Fruit fly (Drosophila melanogaster): Measurements from ENCODE around the gene nAChRalpha3.

DNA sequence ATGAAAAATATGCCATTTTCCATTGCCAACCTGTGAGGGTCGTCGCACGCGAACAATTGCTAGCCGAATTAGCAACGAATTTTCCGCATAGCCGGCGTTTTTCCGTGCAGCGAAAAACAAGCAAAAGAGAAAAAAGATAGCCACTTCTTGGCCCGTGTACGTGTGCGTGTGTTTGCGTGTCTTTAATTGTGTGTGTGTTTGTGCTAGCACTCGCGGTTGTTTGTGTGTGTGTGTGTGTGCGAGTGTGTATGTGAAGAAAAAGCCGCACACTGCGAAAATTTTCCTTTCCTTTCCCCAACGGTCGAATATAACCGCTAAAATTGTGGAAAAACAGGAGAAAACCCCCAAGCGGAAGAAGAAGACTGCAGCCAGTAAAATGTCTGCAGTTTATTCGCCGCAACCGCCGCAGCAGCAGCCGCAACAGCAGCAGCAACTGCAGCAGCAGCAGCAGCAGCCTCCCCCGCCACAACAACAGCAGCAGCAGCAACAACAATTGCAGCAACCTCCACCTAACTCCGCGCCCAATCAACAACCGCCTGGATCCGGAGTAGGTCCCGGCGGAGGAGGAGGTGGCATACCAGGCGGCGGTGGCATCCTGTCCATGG, 32.2 kb upstream of the nAChRalpha3 start:
- TF ChIP-seq pad (GFP tag; optimal IDR thresholded peaks at IDR 0.05) = no peak
- no peak for TF ChIP-seq tj (GFP tag; optimal IDR thresholded peaks at IDR 0.05)
- TF ChIP-seq CG7045 (GFP tag; optimal IDR thresholded peaks at IDR 0.05) = no peak
- TF ChIP-seq CG7101 (tag; optimal IDR thresholded peaks at IDR 0.05) = no peak
- TF ChIP-seq bab1 (GFP tag; optimal IDR thresholded peaks at IDR 0.05) = no peak
- TF ChIP-seq Mnt (GFP tag; optimal IDR thresholded peaks at IDR 0.05) = no peak
- TF ChIP-seq CG11617 (GFP tag; optimal IDR thresholded peaks at IDR 0.05) = no peak
- TF ChIP-seq kay (GFP tag; ENCODE audit: borderline replicate concordance) = no peak
- no peak for TF ChIP-seq Clk (GFP tag; optimal IDR thresholded peaks at IDR 0.05)
- TF ChIP-seq CG33017 (tag; optimal IDR thresholded peaks at IDR 0.05) = no peak
- no peak for TF ChIP-seq cic (GFP tag; optimal IDR thresholded peaks at IDR 0.05)
- TF ChIP-seq Hr96 (GFP tag; optimal IDR thresholded peaks at IDR 0.05) = no peak
- TF ChIP-seq Crg-1 (GFP tag; optimal IDR thresholded peaks at IDR 0.05) = no peak

Data from whole organism, adult.